Fruit fly (Drosophila melanogaster): ENCODE data around the gene spn-D.

Gene spn-D

dm6 chr3R:27137914-27138323 is 27.6 kb upstream of the spn-D start (continued):
- TF ChIP-seq dpn (GFP tag; optimal IDR thresholded peaks at IDR 0.05): peak in 1 of 2 experiments; percentile 17
- TF ChIP-seq CG2712 (tag; optimal IDR thresholded peaks at IDR 0.05): peak; percentile 19
- TF ChIP-seq exex (tag; optimal IDR thresholded peaks at IDR 0.05): no peak
- no peak for TF ChIP-seq CG5245 (GFP tag; optimal IDR thresholded peaks at IDR 0.05)
- peak; percentile 24 for TF ChIP-seq CG8924 (tag; optimal IDR thresholded peaks at IDR 0.05)
- no peak for TF ChIP-seq chn (GFP tag; optimal IDR thresholded peaks at IDR 0.05)
- TF ChIP-seq so (GFP tag; IDR thresholded peaks at IDR 0.05): no peak
- peak; percentile 84 for TF ChIP-seq kni (GFP tag; optimal IDR thresholded peaks at IDR 0.05)
- TF ChIP-seq E2f1 (GFP tag; IDR thresholded peaks at IDR 0.05): no peak
- TF ChIP-seq Hr78 (GFP tag; optimal IDR thresholded peaks at IDR 0.05): peak in 1 of 2 experiments; percentile 68
- TF ChIP-seq h (optimal IDR thresholded peaks at IDR 0.05): no peak
- TF ChIP-seq twi (tag; optimal IDR thresholded peaks at IDR 0.05): peak; percentile 70
- TF ChIP-seq ci (GFP tag; IDR thresholded peaks at IDR 0.05): peak; percentile 67; the same call in 2 of the 3 replicates
- TF ChIP-seq CG11398 (GFP tag; optimal IDR thresholded peaks at IDR 0.05): no peak
- TF ChIP-seq CG3847 (GFP tag; IDR thresholded peaks at IDR 0.05): no peak
- TF ChIP-seq Gsc (GFP tag; IDR thresholded peaks at IDR 0.05): no peak
- peak; percentile 1 for TF ChIP-seq pros (GFP tag; optimal IDR thresholded peaks at IDR 0.05)
- TF ChIP-seq sug (tag; optimal IDR thresholded peaks at IDR 0.05): no peak
- peak; percentile 26 for TF ChIP-seq CG14710 (tag; optimal IDR thresholded peaks at IDR 0.05)
- peak; percentile 34 for TF ChIP-seq CG2202 (tag; optimal IDR thresholded peaks at IDR 0.05)
- TF ChIP-seq CG13424 (tag; optimal IDR thresholded peaks at IDR 0.05): peak; percentile 24
- no peak for TF ChIP-seq CG11696 (GFP tag; IDR thresholded peaks at IDR 0.05)
- TF ChIP-seq Asciz (GFP tag; optimal IDR thresholded peaks at IDR 0.05): peak; percentile 81
- TF ChIP-seq CG2889 (GFP tag; IDR thresholded peaks at IDR 0.05): no peak
- no peak for TF ChIP-seq CG6272 (GFP tag; IDR thresholded peaks at IDR 0.05)
- no peak for TF ChIP-seq Atf3 (GFP tag; optimal IDR thresholded peaks at IDR 0.05)
- 0 out of 3 replicates have a peak, but pooled peaks have one; percentile 50 for TF ChIP-seq otp (GFP tag; IDR thresholded peaks at IDR 0.05)
- TF ChIP-seq CG2120 (GFP tag; optimal IDR thresholded peaks at IDR 0.05): no peak
- TF ChIP-seq stc (GFP tag; IDR thresholded peaks at IDR 0.05): peak; percentile 17; the same call in 1 of the 2 replicates
- TF ChIP-seq CG31224 (GFP tag; IDR thresholded peaks at IDR 0.05): no peak
- TF ChIP-seq CG3407 (GFP tag; optimal IDR thresholded peaks at IDR 0.05): peak; percentile 65
- TF ChIP-seq Fer2 (tag; optimal IDR thresholded peaks at IDR 0.05): no peak
- no peak for TF ChIP-seq az2 (GFP tag; optimal IDR thresholded peaks at IDR 0.05)
- TF ChIP-seq CG17912 (GFP tag; optimal IDR thresholded peaks at IDR 0.05): peak; percentile 59
- TF ChIP-seq C15 (GFP tag; IDR thresholded peaks at IDR 0.05): no peak
- no peak for TF ChIP-seq Mad (GFP tag; optimal IDR thresholded peaks at IDR 0.05)
- TF ChIP-seq Deaf1 (tag; optimal IDR thresholded peaks at IDR 0.05): no peak
- TF ChIP-seq CG34376 (GFP tag; optimal IDR thresholded peaks at IDR 0.05): no peak
- TF ChIP-seq kay (GFP tag; optimal IDR thresholded peaks at IDR 0.05): no peak
- TF ChIP-seq ftz-f1 (GFP tag; optimal IDR thresholded peaks at IDR 0.05): no peak
- TF ChIP-seq bcd (GFP tag; optimal IDR thresholded peaks at IDR 0.05): no peak
- no peak for TF ChIP-seq CG1024 (GFP tag; IDR thresholded peaks at IDR 0.05)
- TF ChIP-seq caup (GFP tag; optimal IDR thresholded peaks at IDR 0.05; ENCODE audit: severe bottlenecking): no peak
- no peak for TF ChIP-seq kah (GFP tag; optimal IDR thresholded peaks at IDR 0.05)
- TF ChIP-seq hth (optimal IDR thresholded peaks at IDR 0.05): no peak
- peak; percentile 3 for TF ChIP-seq Antp (GFP tag; optimal IDR thresholded peaks at IDR 0.05)
- no peak for TF ChIP-seq D19B (GFP tag; optimal IDR thresholded peaks at IDR 0.05)
- TF ChIP-seq ATbp (GFP tag; optimal IDR thresholded peaks at IDR 0.05): peak; percentile 91
- TF ChIP-seq Mes4 (GFP tag; optimal IDR thresholded peaks at IDR 0.05): peak; percentile 60
- no peak for TF ChIP-seq Dip3 (GFP tag; optimal IDR thresholded peaks at IDR 0.05)
- TF ChIP-seq gfzf (GFP tag; optimal IDR thresholded peaks at IDR 0.05): no peak
- peak; percentile 2 for TF ChIP-seq cwo (GFP tag; optimal IDR thresholded peaks at IDR 0.05)

Measured in whole organism, embryonic.